Worm (Caenorhabditis elegans) whole organism, late embryonic: ENCODE measurements around the gene F31F7.1.

Experiments used
- Y22D7AL.16 ChIP-seq: sonication (generic microtip); optimal IDR thresholded peaks from 2 replicates; lab custom pipeline; 2016; ENCODE audit warnings: missing genetic modification characterization, missing compliant biosample characterization
- ceh-24 ChIP-seq: sonication (generic microtip); optimal IDR thresholded peaks from 2 replicates; lab custom pipeline; 2016; ENCODE audit warnings: mild to moderate bottlenecking, missing genetic modification characterization, missing compliant biosample characterization
- ceh-34 ChIP-seq: sonication (generic microtip); optimal IDR thresholded peaks from 2 replicates; lab custom pipeline; 2016; ENCODE audit warnings: mild to moderate bottlenecking, missing genetic modification characterization, missing compliant biosample characterization
- ceh-6 ChIP-seq: fragments of 200-800 bp; sonication (Bioruptor generic); optimal IDR thresholded peaks from 2 replicates; lab custom pipeline; 2018; ENCODE audit warnings: mild to moderate bottlenecking, missing genetic modification characterization, missing compliant biosample characterization
- elt-2 ChIP-seq: sonication (generic microtip); optimal IDR thresholded peaks from 2 replicates; lab custom pipeline; 2016; ENCODE audit warnings: missing genetic modification reagents, missing genetic modification characterization, missing compliant biosample characterization
- ets-4 ChIP-seq: sonication (generic microtip); optimal IDR thresholded peaks from 2 replicates; lab custom pipeline; 2016; ENCODE audit warnings: missing genetic modification characterization, missing compliant biosample characterization
- fax-1 ChIP-seq: sonication (generic microtip); optimal IDR thresholded peaks from 2 replicates; lab custom pipeline; 2016; ENCODE audit warnings: missing genotype, missing genetic modification characterization, missing compliant biosample characterization
- gmeb-2 ChIP-seq: sonication (generic microtip); optimal IDR thresholded peaks from 2 replicates; lab custom pipeline; 2016; ENCODE audit warnings: missing genetic modification characterization, inconsistent platforms, missing compliant biosample characterization
- hlh-15 ChIP-seq: sonication (generic microtip); optimal IDR thresholded peaks from 2 replicates; lab custom pipeline; 2016; ENCODE audit warnings: missing genetic modification characterization, missing compliant biosample characterization
- hlh-30 ChIP-seq: sonication (generic microtip); optimal IDR thresholded peaks from 2 replicates; lab custom pipeline; 2017; ENCODE audit warnings: antibody characterized with exemption, missing genetic modification characterization, missing compliant biosample characterization; ENCODE audit not compliant: insufficient read depth
- hlh-6 ChIP-seq: sonication (generic microtip); optimal IDR thresholded peaks from 2 replicates; lab custom pipeline; 2016; ENCODE audit warnings: missing genotype, missing genetic modification characterization, missing compliant biosample characterization
- lim-6 ChIP-seq: sonication (generic microtip); optimal IDR thresholded peaks from 2 replicates; lab custom pipeline; 2016; ENCODE audit warnings: missing genetic modification characterization, missing compliant biosample characterization
- sdc-2 ChIP-seq: sonication (generic microtip); optimal IDR thresholded peaks from 2 replicates; lab custom pipeline; 2016; ENCODE audit warnings: missing genotype, missing genetic modification characterization, missing compliant biosample characterization
- ttx-3 ChIP-seq: sonication (generic microtip); optimal IDR thresholded peaks from 2 replicates; lab custom pipeline; 2016; ENCODE audit warnings: missing genetic modification reagents, missing genetic modification characterization, missing compliant biosample characterization
- unc-3 ChIP-seq, 2 experiments: fragments of 200-800 bp in 1 of 2; sonication (Bioruptor generic) in 1 of 2; sonication (generic microtip) in 1 of 2; conservative IDR thresholded peaks in 1 of 2; optimal IDR thresholded peaks in 1 of 2; 2 replicates each; pipeline versions ENCODE4 v1.3.6 to Lab custom; 2016 to 2022; ENCODE audit warnings: missing compliant biosample characterization in 2 of 2, missing genetic modification characterization in 2 of 2, missing genetic modification reagents in 1 of 2
- unc-86 ChIP-seq: sonication (generic microtip); optimal IDR thresholded peaks from 2 replicates; lab custom pipeline; 2016; ENCODE audit warnings: missing genetic modification characterization, missing compliant biosample characterization

Gene F31F7.1

ce11 chrV:6323602-6324001 is 47.4 kb downstream of the F31F7.1 start (continued):
- no peak for TF ChIP-seq Y22D7AL.16
- TF ChIP-seq, all 69 proteins: peak for 0

ce11 chrV:6326394-6326793 is 50.2 kb downstream of the F31F7.1 start:
- TF ChIP-seq elt-2 (no peak), unc-3 (GFP tag; conservative IDR thresholded peaks at IDR 0.05; lab: Robert Waterston, UW) (no peak), unc-3 (tag; optimal IDR thresholded peaks at IDR 0.05; lab: Kevin White, UChicago) (no peak), ceh-6 (GFP tag; lab: Kevin White, UChicago) (no peak), ets-4 (tag; lab: Kevin White, UChicago) (no peak), ceh-34 (tag; lab: Kevin White, UChicago) (no peak), ceh-24 (no peak), gmeb-2 (tag; lab: Kevin White, UChicago) (no peak), hlh-6 (tag; lab: Kevin White, UChicago) (no peak), sdc-2 (tag; lab: Kevin White, UChicago) (no peak), unc-86 (no peak), fax-1 (no peak), hlh-30 (tag; lab: Kevin White, UChicago) (no peak)

ce11 chrV:6326980-6327379 is 50.7 kb downstream of the F31F7.1 start, which contains the start of gene fbxa-202:
Gene fbxa-202, plus strand, starts transcription at chrV:6327280.
- TF ChIP-seq hlh-15 (no peak), ttx-3 (no peak), ets-4 (tag; lab: Kevin White, UChicago) (no peak), lim-6 (tag; lab: Kevin White, UChicago) (no peak)
